Worm (Caenorhabditis elegans): ENCODE data around the gene ZK616.2.

ce11 chrIV:5389951-5390350, 7.7 kb upstream of the ZK616.2 start:
- TF ChIP-seq elt-3 (tag; optimal IDR thresholded peaks at IDR 0.05) (no peak), nhr-237 (tag; optimal IDR thresholded peaks at IDR 0.05) (no peak), nhr-28 (tag; optimal IDR thresholded peaks at IDR 0.05) (no peak), lsy-2 (tag; optimal IDR thresholded peaks at IDR 0.05) (no peak), sptf-1 (tag; optimal IDR thresholded peaks at IDR 0.05) (no peak), nhr-76 (tag; optimal IDR thresholded peaks at IDR 0.05) (no peak), ceh-39 (tag; optimal IDR thresholded peaks at IDR 0.05) (no peak)

Measured in whole organism, mixed stage, embryonic.